Worm (Caenorhabditis elegans) whole organism, late embryonic: Measurements from ENCODE around the gene C46G7.1.
A peak's percentile ranks its signal among the peaks of the same experiment; 100 is the strongest.

Source experiments
- C38D4.7 ChIP-seq: fragments of 200-800 bp; sonication (Bioruptor generic); optimal IDR thresholded peaks from 2 replicates; lab custom pipeline; 2018; ENCODE audit warnings: mild to moderate bottlenecking, missing genetic modification characterization, moderate library complexity, missing compliant biosample characterization
- F13H6.1 ChIP-seq: sonication (generic microtip); optimal IDR thresholded peaks from 2 replicates; lab custom pipeline; 2016; ENCODE audit warnings: missing genetic modification characterization, missing compliant biosample characterization
- K02D7.2 ChIP-seq: sonication (generic microtip); optimal IDR thresholded peaks from 2 replicates; lab custom pipeline; 2017; ENCODE audit warnings: mild to moderate bottlenecking, missing genetic modification characterization, missing compliant biosample characterization
- K09A11.1 ChIP-seq: sonication (generic microtip); optimal IDR thresholded peaks from 2 replicates; lab custom pipeline; 2017; ENCODE audit warnings: antibody characterized with exemption, mild to moderate bottlenecking, missing genetic modification characterization, missing compliant biosample characterization; ENCODE audit not compliant: insufficient read depth
- Y22D7AL.16 ChIP-seq: sonication (generic microtip); optimal IDR thresholded peaks from 2 replicates; lab custom pipeline; 2016; ENCODE audit warnings: missing genetic modification characterization, missing compliant biosample characterization
- ama-1 ChIP-seq: fragments of 150-350 bp; optimal IDR thresholded peaks from 2 replicates; lab custom pipeline; 2014
- ceh-14 ChIP-seq: sonication (generic microtip); optimal IDR thresholded peaks from 2 replicates; lab custom pipeline; 2016; ENCODE audit warnings: missing genotype, missing genetic modification characterization, missing compliant biosample characterization
- ceh-19 ChIP-seq: fragments of 200-800 bp; sonication (Bioruptor generic); optimal IDR thresholded peaks from 2 replicates; lab custom pipeline; 2018; ENCODE audit warnings: mild to moderate bottlenecking, missing genetic modification characterization, missing compliant biosample characterization
- ceh-2 ChIP-seq: sonication (generic microtip); optimal IDR thresholded peaks from 2 replicates; lab custom pipeline; 2016; ENCODE audit warnings: missing genotype, missing genetic modification characterization, missing compliant biosample characterization
- ceh-22 ChIP-seq: sonication (generic microtip); optimal IDR thresholded peaks from 2 replicates; lab custom pipeline; 2017; ENCODE audit warnings: missing biosample characterization, missing genetic modification characterization
- ceh-30 ChIP-seq: fragments of 150-350 bp; optimal IDR thresholded peaks from 2 replicates; lab custom pipeline; 2014; ENCODE audit warnings: missing biosample characterization, missing genetic modification characterization
- ceh-34 ChIP-seq: sonication (generic microtip); optimal IDR thresholded peaks from 2 replicates; lab custom pipeline; 2016; ENCODE audit warnings: mild to moderate bottlenecking, missing genetic modification characterization, missing compliant biosample characterization
- ceh-48 ChIP-seq: sonication (generic microtip); optimal IDR thresholded peaks from 2 replicates; lab custom pipeline; 2016; ENCODE audit warnings: missing genetic modification characterization, inconsistent platforms, missing compliant biosample characterization
- ceh-6 ChIP-seq: fragments of 200-800 bp; sonication (Bioruptor generic); optimal IDR thresholded peaks from 2 replicates; lab custom pipeline; 2018; ENCODE audit warnings: mild to moderate bottlenecking, missing genetic modification characterization, missing compliant biosample characterization
- ceh-9 ChIP-seq: sonication (generic microtip); optimal IDR thresholded peaks from 2 replicates; lab custom pipeline; 2016; ENCODE audit warnings: mild to moderate bottlenecking, missing genetic modification characterization, inconsistent platforms, missing compliant biosample characterization
- che-1 ChIP-seq: sonication (generic microtip); optimal IDR thresholded peaks from 2 replicates; lab custom pipeline; 2016; ENCODE audit warnings: mild to moderate bottlenecking, missing genetic modification characterization, missing compliant biosample characterization
- dmd-4 ChIP-seq: sonication (generic microtip); optimal IDR thresholded peaks from 2 replicates; lab custom pipeline; 2016; ENCODE audit warnings: borderline replicate concordance, missing genetic modification characterization, missing compliant biosample characterization
- elt-2 ChIP-seq: sonication (generic microtip); optimal IDR thresholded peaks from 2 replicates; lab custom pipeline; 2016; ENCODE audit warnings: missing genetic modification reagents, missing genetic modification characterization, missing compliant biosample characterization
- fkh-10 ChIP-seq: fragments of 150-350 bp; optimal IDR thresholded peaks from 2 replicates; lab custom pipeline; 2014; ENCODE audit warnings: missing biosample characterization, missing genetic modification reagents, missing genetic modification characterization
- gmeb-2 ChIP-seq: sonication (generic microtip); optimal IDR thresholded peaks from 2 replicates; lab custom pipeline; 2016; ENCODE audit warnings: missing genetic modification characterization, inconsistent platforms, missing compliant biosample characterization
- hlh-30 ChIP-seq: sonication (generic microtip); optimal IDR thresholded peaks from 2 replicates; lab custom pipeline; 2017; ENCODE audit warnings: antibody characterized with exemption, missing genetic modification characterization, missing compliant biosample characterization; ENCODE audit not compliant: insufficient read depth
- hlh-6 ChIP-seq: sonication (generic microtip); optimal IDR thresholded peaks from 2 replicates; lab custom pipeline; 2016; ENCODE audit warnings: missing genotype, missing genetic modification characterization, missing compliant biosample characterization
- lin-11 ChIP-seq: fragments of 200-800 bp; sonication (Bioruptor generic); optimal IDR thresholded peaks from 2 replicates; lab custom pipeline; 2018; ENCODE audit warnings: mild to moderate bottlenecking, missing genetic modification characterization, missing compliant biosample characterization
- npax-4 ChIP-seq: sonication (generic microtip); optimal IDR thresholded peaks from 2 replicates; lab custom pipeline; 2016; ENCODE audit warnings: missing genetic modification characterization, missing compliant biosample characterization
- odd-2 ChIP-seq: sonication (generic microtip); optimal IDR thresholded peaks from 2 replicates; lab custom pipeline; 2017; ENCODE audit warnings: antibody characterized with exemption, mild to moderate bottlenecking, missing genetic modification characterization, missing compliant biosample characterization
- pag-3 ChIP-seq: sonication (generic microtip); optimal IDR thresholded peaks from 2 replicates; lab custom pipeline; 2016; ENCODE audit warnings: missing compliant biosample characterization, missing genetic modification characterization, borderline replicate concordance
- pat-9 ChIP-seq: fragments of 200-800 bp; sonication (Bioruptor generic); optimal IDR thresholded peaks from 2 replicates; lab custom pipeline; 2018; ENCODE audit warnings: mild to moderate bottlenecking, missing genetic modification characterization, moderate library complexity, missing compliant biosample characterization
- pha-4 ChIP-seq: fragments of 150-350 bp; optimal IDR thresholded peaks from 2 replicates; lab custom pipeline; 2018; ENCODE audit warnings: missing biosample characterization, missing genetic modification reagents, missing genetic modification characterization
- pqm-1 ChIP-seq: sonication (generic microtip); optimal IDR thresholded peaks from 2 replicates; lab custom pipeline; 2016; ENCODE audit warnings: missing genetic modification characterization, missing compliant biosample characterization
- pros-1 ChIP-seq: fragments of 150-350 bp; optimal IDR thresholded peaks from 2 replicates; lab custom pipeline; 2014; ENCODE audit warnings: missing biosample characterization, missing genetic modification reagents, missing genetic modification characterization
- ref-2 ChIP-seq: sonication (generic microtip); optimal IDR thresholded peaks from 2 replicates; lab custom pipeline; 2016; ENCODE audit warnings: missing genetic modification characterization, missing compliant biosample characterization
- sdc-2 ChIP-seq: sonication (generic microtip); optimal IDR thresholded peaks from 2 replicates; lab custom pipeline; 2016; ENCODE audit warnings: missing genotype, missing genetic modification characterization, missing compliant biosample characterization
- sox-4 ChIP-seq: sonication (generic microtip); optimal IDR thresholded peaks from 2 replicates; lab custom pipeline; 2017; ENCODE audit warnings: mild to moderate bottlenecking, missing genetic modification characterization, inconsistent platforms, missing compliant biosample characterization
- syd-9 ChIP-seq: sonication (generic microtip); optimal IDR thresholded peaks from 2 replicates; lab custom pipeline; 2016; ENCODE audit warnings: mild to moderate bottlenecking, missing genetic modification characterization, moderate library complexity, missing compliant biosample characterization
- ttx-3 ChIP-seq: sonication (generic microtip); optimal IDR thresholded peaks from 2 replicates; lab custom pipeline; 2016; ENCODE audit warnings: missing genetic modification reagents, missing genetic modification characterization, missing compliant biosample characterization
- unc-3 ChIP-seq, 2 experiments: fragments of 200-800 bp in 1 of 2; sonication (Bioruptor generic) in 1 of 2; sonication (generic microtip) in 1 of 2; conservative IDR thresholded peaks in 1 of 2; optimal IDR thresholded peaks in 1 of 2; 2 replicates each; pipeline versions ENCODE4 v1.3.6 to Lab custom; 2016 to 2022; ENCODE audit warnings: missing compliant biosample characterization in 2 of 2, missing genetic modification characterization in 2 of 2, missing genetic modification reagents in 1 of 2
- unc-42 ChIP-seq: sonication (generic microtip); optimal IDR thresholded peaks from 2 replicates; lab custom pipeline; 2016; ENCODE audit warnings: missing genotype, missing genetic modification characterization, missing compliant biosample characterization

The C46G7.1 gene

ce11 chrIV:5973947-5974495, 43.8 kb upstream of the C46G7.1 start (continued):
- TF ChIP-seq sox-4 (tag; lab: Kevin White, UChicago), result no peak
- TF ChIP-seq ceh-30 (tag; lab: Kevin White, UChicago), result no peak
- no peak for TF ChIP-seq ceh-19 (GFP tag; lab: Kevin White, UChicago)
- TF ChIP-seq unc-3 (GFP tag; conservative IDR thresholded peaks at IDR 0.05; lab: Robert Waterston, UW), result no peak
- TF ChIP-seq unc-3 (tag; optimal IDR thresholded peaks at IDR 0.05; lab: Kevin White, UChicago), result peak; percentile 36
- no peak for TF ChIP-seq pqm-1 (tag; lab: Kevin White, UChicago)
- peak; percentile 46 for TF ChIP-seq syd-9 (tag; lab: Kevin White, UChicago)
- no peak for TF ChIP-seq ama-1
- no peak for TF ChIP-seq C38D4.7 (GFP tag; lab: Kevin White, UChicago)
- TF ChIP-seq F13H6.1 (tag; lab: Kevin White, UChicago), result peak; percentile 28
- TF ChIP-seq lin-11 (tag; lab: Kevin White, UChicago), result no peak
- peak; percentile 18 for TF ChIP-seq ttx-3
- TF ChIP-seq npax-4 (tag; lab: Kevin White, UChicago), result no peak
- TF ChIP-seq ceh-48 (tag; lab: Kevin White, UChicago), result peak; percentile 12
- peak; percentile 74 for TF ChIP-seq unc-42 (tag; lab: Kevin White, UChicago)
- no peak for TF ChIP-seq pag-3 (tag; lab: Kevin White, UChicago)
- no peak for TF ChIP-seq gmeb-2
- TF ChIP-seq ceh-6 (GFP tag; lab: Kevin White, UChicago), result peak; percentile 2
- peak; percentile 3 for TF ChIP-seq pat-9
- TF ChIP-seq che-1 (tag; lab: Kevin White, UChicago), result peak; percentile 15
- no peak for TF ChIP-seq ceh-22 (tag; lab: Kevin White, UChicago)
- no peak for TF ChIP-seq odd-2
- no peak for TF ChIP-seq ref-2 (tag; lab: Kevin White, UChicago)
- TF ChIP-seq ceh-2 (tag; lab: Kevin White, UChicago), result no peak
- no peak for TF ChIP-seq ceh-14 (tag; lab: Kevin White, UChicago)
- TF ChIP-seq K09A11.1 (tag; lab: Kevin White, UChicago), result peak; percentile 7

- TF ChIP-seq unc-42 (tag; lab: Kevin White, UChicago), result peak; percentile 31
- TF ChIP-seq ceh-34 (tag; lab: Kevin White, UChicago), result peak; percentile 60
- no peak for TF ChIP-seq sox-4 (tag; lab: Kevin White, UChicago)
- no peak for TF ChIP-seq Y22D7AL.16
Observed at ce11 chrIV:5975202-5975601, 42.6 kb upstream of the C46G7.1 start, which contains the start of gene unc-44. Gene unc-44 (plus strand): TSS chrIV:5975557.

- TF ChIP-seq ref-2 (tag; lab: Kevin White, UChicago) (no peak), sdc-2 (tag; lab: Kevin White, UChicago) (no peak), F13H6.1 (tag; lab: Kevin White, UChicago) (no peak), pros-1 (no peak), unc-42 (tag; lab: Kevin White, UChicago) (peak; percentile 82), hlh-6 (tag; lab: Kevin White, UChicago) (no peak), che-1 (tag; lab: Kevin White, UChicago) (no peak), unc-3 (GFP tag; conservative IDR thresholded peaks at IDR 0.05; lab: Robert Waterston, UW) (peak; percentile 35; the same call in 1 of the 2 replicates), unc-3 (tag; optimal IDR thresholded peaks at IDR 0.05; lab: Kevin White, UChicago) (peak; percentile 77), pat-9 (no peak), elt-2 (no peak), dmd-4 (tag; lab: Kevin White, UChicago) (no peak), ceh-34 (tag; lab: Kevin White, UChicago) (no peak), pha-4 (tag; lab: Kevin White, UChicago) (no peak), ceh-48 (tag; lab: Kevin White, UChicago) (no peak), ama-1 (peak; percentile 37), ceh-9 (tag; lab: Kevin White, UChicago) (no peak), lin-11 (tag; lab: Kevin White, UChicago) (no peak), ttx-3 (no peak), fkh-10 (GFP tag; lab: Kevin White, UChicago) (no peak), ceh-22 (tag; lab: Kevin White, UChicago) (no peak), ceh-30 (tag; lab: Kevin White, UChicago) (no peak), hlh-30 (tag; lab: Kevin White, UChicago) (no peak), ceh-14 (tag; lab: Kevin White, UChicago) (no peak), K02D7.2 (tag; lab: Kevin White, UChicago) (no peak)
Observed at ce11 chrIV:5977276-5977675, 40.5 kb upstream of the C46G7.1 start.
